Worm (Caenorhabditis elegans) whole organism, young adult: ENCODE data around the gene Y62H9A.4.

ENCODE experiments used
- F23B12.7 ChIP-seq: sonication (generic microtip); optimal IDR thresholded peaks from 2 replicates; lab custom pipeline; 2017; ENCODE audit warnings: missing genetic modification characterization, mild to moderate bottlenecking, missing compliant biosample characterization, antibody characterized with exemption, moderate library complexity; ENCODE audit not compliant: insufficient read depth
- F33H1.4 ChIP-seq: fragments of 200-800 bp; sonication (Bioruptor generic); IDR thresholded peaks from 2 replicates; pipeline ENCODE4 v1.3.6; 2022; ENCODE audit warnings: missing genetic modification reagents, missing genetic modification characterization, missing compliant biosample characterization
- F57A8.1 ChIP-seq: fragments of 200-800 bp; sonication (Bioruptor generic); optimal IDR thresholded peaks from 2 replicates; lab custom pipeline; 2018; ENCODE audit warnings: mild to moderate bottlenecking, missing genetic modification characterization, moderate library complexity, missing compliant biosample characterization
- K12H6.12 ChIP-seq: fragments of 200-800 bp; sonication (Bioruptor generic); optimal IDR thresholded peaks from 2 replicates; lab custom pipeline; 2018; ENCODE audit warnings: mild to moderate bottlenecking, missing genetic modification characterization, missing compliant biosample characterization
- T07F8.4 ChIP-seq: sonication (generic microtip); optimal IDR thresholded peaks from 2 replicates; lab custom pipeline; 2016; ENCODE audit warnings: mild to moderate bottlenecking, missing genetic modification characterization, moderate library complexity, missing compliant biosample characterization
- Y53G8AR.9 ChIP-seq: fragments of 200-800 bp; sonication (Bioruptor generic); conservative IDR thresholded peaks from 2 replicates; pipeline ENCODE4 v1.3.6; 2022; ENCODE audit warnings: missing genetic modification reagents, missing genetic modification characterization, missing compliant biosample characterization
- Y56A3A.18 ChIP-seq: fragments of 200-800 bp; sonication (Bioruptor generic); IDR thresholded peaks from 2 replicates; pipeline ENCODE4 v1.3.6; 2022; ENCODE audit warnings: missing genetic modification reagents, missing genetic modification characterization, missing compliant biosample characterization
- ama-1 ChIP-seq, 3 experiments: fragments of 150-350 bp in 1 of 3; sonication (generic microtip) in 2 of 3; optimal IDR thresholded peaks; 2 replicates each; lab custom pipeline; 2014 to 2018; ENCODE audit warnings: missing biosample characterization in 2 of 3, missing genetic modification characterization in 2 of 3, missing genetic modification reagents in 2 of 3
- atf-7 ChIP-seq: sonication (generic microtip); optimal IDR thresholded peaks from 2 replicates; lab custom pipeline; 2017; ENCODE audit warnings: mild to moderate bottlenecking, missing genetic modification characterization, missing compliant biosample characterization
- attf-6 ChIP-seq: fragments of 200-800 bp; sonication (Bioruptor generic); IDR thresholded peaks from 2 replicates; pipeline ENCODE4 v1.3.6; 2022; ENCODE audit warnings: missing genetic modification reagents, missing genetic modification characterization, missing compliant biosample characterization
- ccch-3 ChIP-seq: fragments of 200-800 bp; sonication (Bioruptor generic); optimal IDR thresholded peaks from 2 replicates; lab custom pipeline; 2018; ENCODE audit warnings: mild to moderate bottlenecking, missing genetic modification characterization, missing compliant biosample characterization
- ceh-79 ChIP-seq: sonication (generic microtip); optimal IDR thresholded peaks from 2 replicates; lab custom pipeline; 2017; ENCODE audit warnings: mild to moderate bottlenecking, missing genetic modification characterization, missing compliant biosample characterization
- die-1 ChIP-seq: sonication (generic microtip); optimal IDR thresholded peaks from 2 replicates; lab custom pipeline; 2016; ENCODE audit warnings: missing genotype, mild to moderate bottlenecking, missing genetic modification characterization, missing compliant biosample characterization
- egrh-3 ChIP-seq: fragments of 200-800 bp; sonication (Bioruptor generic); IDR thresholded peaks from 2 replicates; pipeline ENCODE4 v1.3.6; 2022; ENCODE audit warnings: missing genetic modification reagents, missing genetic modification characterization, missing compliant biosample characterization
- hlh-26 ChIP-seq: fragments of 200-800 bp; sonication (Bioruptor generic); conservative IDR thresholded peaks from 2 replicates; pipeline ENCODE4 v1.3.6; 2022; ENCODE audit warnings: missing genetic modification reagents, missing genetic modification characterization, missing compliant biosample characterization
- hmg-1.2 ChIP-seq: fragments of 200-800 bp; sonication (Bioruptor generic); IDR thresholded peaks from 2 replicates; pipeline ENCODE4 v1.3.6; 2022; ENCODE audit warnings: missing genetic modification reagents, missing genetic modification characterization, missing compliant biosample characterization
- hmg-20 ChIP-seq: fragments of 200-800 bp; sonication (Bioruptor generic); IDR thresholded peaks from 2 replicates; pipeline ENCODE4 v1.3.6; 2022; ENCODE audit warnings: missing genetic modification reagents, missing genetic modification characterization, missing compliant biosample characterization
- hrde-1 ChIP-seq: sonication (generic microtip); optimal IDR thresholded peaks from 2 replicates; lab custom pipeline; 2016; ENCODE audit warnings: missing genetic modification characterization, mild to moderate bottlenecking, missing compliant biosample characterization, moderate library complexity, missing genotype, missing genetic modification reagents, borderline replicate concordance
- let-526 ChIP-seq: fragments of 200-800 bp; sonication (Bioruptor generic); IDR thresholded peaks from 2 replicates; pipeline ENCODE4 v1.3.6; 2022; ENCODE audit warnings: missing genetic modification reagents, missing genetic modification characterization, missing compliant biosample characterization
- lin-40 ChIP-seq: sonication (generic microtip); optimal IDR thresholded peaks from 2 replicates; lab custom pipeline; 2016; ENCODE audit warnings: missing genetic modification characterization, mild to moderate bottlenecking, missing compliant biosample characterization, missing genotype, missing genetic modification reagents
- lir-1 ChIP-seq: fragments of 200-800 bp; sonication (Bioruptor generic); conservative IDR thresholded peaks from 2 replicates; pipeline ENCODE4 v1.3.6; 2022; ENCODE audit warnings: missing genetic modification reagents, missing genetic modification characterization, missing compliant biosample characterization
- madf-10 ChIP-seq: sonication (generic microtip); optimal IDR thresholded peaks from 2 replicates; lab custom pipeline; 2016; ENCODE audit warnings: mild to moderate bottlenecking, missing genetic modification characterization, missing compliant biosample characterization
- madf-8 ChIP-seq: fragments of 200-800 bp; sonication (Bioruptor generic); conservative IDR thresholded peaks from 2 replicates; pipeline ENCODE4 v1.3.6; 2022; ENCODE audit warnings: missing genetic modification reagents, missing genetic modification characterization, missing compliant biosample characterization
- nfya-2 ChIP-seq: fragments of 200-800 bp; sonication (Bioruptor generic); IDR thresholded peaks from 2 replicates; pipeline ENCODE4 v1.3.6; 2022; ENCODE audit warnings: missing genetic modification reagents, missing genetic modification characterization, missing compliant biosample characterization
- nfyb-1 ChIP-seq: fragments of 200-800 bp; sonication (Bioruptor generic); IDR thresholded peaks from 2 replicates; pipeline ENCODE4 v1.3.6; 2022; ENCODE audit warnings: missing genetic modification reagents, missing genetic modification characterization, missing compliant biosample characterization
- nhr-179 ChIP-seq: sonication (generic microtip); optimal IDR thresholded peaks from 2 replicates; lab custom pipeline; 2016; ENCODE audit warnings: mild to moderate bottlenecking, missing genetic modification characterization, missing compliant biosample characterization
- nhr-90 ChIP-seq: sonication (generic microtip); optimal IDR thresholded peaks from 2 replicates; lab custom pipeline; 2016; ENCODE audit warnings: missing genotype, mild to moderate bottlenecking, missing genetic modification characterization, missing compliant biosample characterization
- pha-4 ChIP-seq: fragments of 150-350 bp; sonication (generic microtip); optimal IDR thresholded peaks from 2 replicates; lab custom pipeline; 2014; ENCODE audit warnings: missing biosample characterization, missing genetic modification reagents, missing genetic modification characterization
- repo-1 ChIP-seq: sonication (generic microtip); optimal IDR thresholded peaks from 2 replicates; lab custom pipeline; 2017; ENCODE audit warnings: mild to moderate bottlenecking, missing genetic modification characterization, missing compliant biosample characterization
- sdz-38 ChIP-seq: sonication (generic microtip); optimal IDR thresholded peaks from 2 replicates; lab custom pipeline; 2016; ENCODE audit warnings: missing genotype, missing genetic modification characterization, missing compliant biosample characterization
- snpc-1.1 ChIP-seq: sonication (generic microtip); optimal IDR thresholded peaks from 2 replicates; lab custom pipeline; 2017; ENCODE audit warnings: missing genetic modification characterization, mild to moderate bottlenecking, missing compliant biosample characterization, antibody characterized with exemption, moderate library complexity, missing genotype, missing genetic modification reagents; ENCODE audit not compliant: insufficient read depth
- snpc-1.3 ChIP-seq: sonication (generic microtip); optimal IDR thresholded peaks from 2 replicates; lab custom pipeline; 2017; ENCODE audit warnings: missing genetic modification characterization, mild to moderate bottlenecking, missing compliant biosample characterization, antibody characterized with exemption, moderate library complexity, missing genotype, missing genetic modification reagents; ENCODE audit not compliant: insufficient read depth
- snpc-4 ChIP-seq, 5 experiments: fragments of 150-350 bp in 1 of 5; sonication (generic microtip) in 4 of 5; optimal IDR thresholded peaks; 2 replicates each; lab custom pipeline; 2014 to 2018; ENCODE audit warnings: missing genetic modification characterization in 5 of 5, missing biosample characterization in 3 of 5, antibody characterized with exemption in 2 of 5, mild to moderate bottlenecking in 2 of 5, missing compliant biosample characterization in 2 of 5, missing genotype in 2 of 5, moderate library complexity in 2 of 5, missing genetic modification reagents in 1 of 5
- unc-130 ChIP-seq: sonication (generic microtip); optimal IDR thresholded peaks from 2 replicates; lab custom pipeline; 2016; ENCODE audit warnings: missing genetic modification reagents, missing genetic modification characterization, missing compliant biosample characterization
- ztf-28 ChIP-seq: fragments of 200-800 bp; sonication (Bioruptor generic); IDR thresholded peaks from 2 replicates; pipeline ENCODE4 v1.3.6; 2022; ENCODE audit warnings: missing genetic modification reagents, missing genetic modification characterization, missing compliant biosample characterization

The Y62H9A.4 gene

ce11 chrX:11850082-11850481, 29.8 kb upstream of the Y62H9A.4 start, which contains the start of gene F54F7.3:
Gene F54F7.3 (minus strand): TSS chrX:11850182.
- TF ChIP-seq hmg-1.2 (GFP tag; lab: Robert Waterston, UW) (no peak), madf-8 (no peak), Y53G8AR.9 (GFP tag; lab: Robert Waterston, UW) (no peak), snpc-1.3 (tag; lab: Kevin White, UChicago) (no peak), egrh-3 (GFP tag; lab: Robert Waterston, UW) (no peak), atf-7 (tag; lab: Kevin White, UChicago) (no peak), die-1 (no peak), repo-1 (tag; lab: Kevin White, UChicago) (no peak), F23B12.7 (no peak)
- TF ChIP-seq, all 124 proteins: peak for 0

ce11 chrX:11850572-11850971, 29.4 kb upstream of the Y62H9A.4 start, which contains the start of gene F54F7.14:
Gene F54F7.14 (plus strand): TSS chrX:11850872.
- no peak for TF ChIP-seq Y56A3A.18 (GFP tag; lab: Robert Waterston, UW)
- no peak for TF ChIP-seq F57A8.1 (GFP tag; lab: Kevin White, UChicago)
- no peak for TF ChIP-seq hlh-26
- no peak for TF ChIP-seq lin-40 (tag; lab: Kevin White, UChicago)
- TF ChIP-seq snpc-4 (GFP tag; optimal IDR thresholded peaks at IDR 0.05; lab: Kevin White, UChicago): no peak
- no peak for TF ChIP-seq snpc-4 (tag; optimal IDR thresholded peaks at IDR 0.05; lab: Kevin White, UChicago)
- TF ChIP-seq K12H6.12 (tag; lab: Kevin White, UChicago): no peak
- TF ChIP-seq nfya-2: no peak
- TF ChIP-seq madf-10 (tag; lab: Kevin White, UChicago): no peak
- TF ChIP-seq hmg-20 (GFP tag; lab: Robert Waterston, UW): no peak
- no peak for TF ChIP-seq nhr-90
- no peak for TF ChIP-seq T07F8.4
- TF ChIP-seq unc-130: no peak
- no peak for TF ChIP-seq sdz-38 (tag; lab: Kevin White, UChicago)
- no peak for TF ChIP-seq lir-1 (GFP tag; lab: Robert Waterston, UW)
- no peak for TF ChIP-seq attf-6 (GFP tag; lab: Robert Waterston, UW)
- TF ChIP-seq pha-4 (tag; lab: Kevin White, UChicago): no peak
- no peak for TF ChIP-seq snpc-1.1 (tag; lab: Kevin White, UChicago)
- TF ChIP-seq nfyb-1 (GFP tag; lab: Robert Waterston, UW): no peak
- TF ChIP-seq ama-1 (optimal IDR thresholded peaks at IDR 0.05; lab: Kevin White, UChicago): no peak
- no peak for TF ChIP-seq ama-1 (GFP tag; optimal IDR thresholded peaks at IDR 0.05; lab: Kevin White, UChicago)
- no peak for TF ChIP-seq madf-8

ce11 chrX:11852494-11852893, 27.4 kb upstream of the Y62H9A.4 start, which contains the start of gene xtr-1:
Gene xtr-1 (plus strand): TSS chrX:11852794.
- TF ChIP-seq nhr-90 (no peak), nfyb-1 (GFP tag; lab: Robert Waterston, UW) (no peak), let-526 (GFP tag; lab: Robert Waterston, UW) (no peak), nhr-179 (tag; lab: Kevin White, UChicago) (no peak), snpc-4 (GFP tag; optimal IDR thresholded peaks at IDR 0.05; lab: Kevin White, UChicago) (no peak), snpc-4 (tag; optimal IDR thresholded peaks at IDR 0.05; lab: Kevin White, UChicago) (no peak), hrde-1 (tag; lab: Kevin White, UChicago) (no peak), F33H1.4 (GFP tag; lab: Robert Waterston, UW) (no peak), ccch-3 (no peak), ceh-79 (no peak), snpc-1.1 (tag; lab: Kevin White, UChicago) (no peak), ztf-28 (no peak)
